Fruit fly (Drosophila melanogaster): ENCODE results near the gene ppk10.

DNA sequence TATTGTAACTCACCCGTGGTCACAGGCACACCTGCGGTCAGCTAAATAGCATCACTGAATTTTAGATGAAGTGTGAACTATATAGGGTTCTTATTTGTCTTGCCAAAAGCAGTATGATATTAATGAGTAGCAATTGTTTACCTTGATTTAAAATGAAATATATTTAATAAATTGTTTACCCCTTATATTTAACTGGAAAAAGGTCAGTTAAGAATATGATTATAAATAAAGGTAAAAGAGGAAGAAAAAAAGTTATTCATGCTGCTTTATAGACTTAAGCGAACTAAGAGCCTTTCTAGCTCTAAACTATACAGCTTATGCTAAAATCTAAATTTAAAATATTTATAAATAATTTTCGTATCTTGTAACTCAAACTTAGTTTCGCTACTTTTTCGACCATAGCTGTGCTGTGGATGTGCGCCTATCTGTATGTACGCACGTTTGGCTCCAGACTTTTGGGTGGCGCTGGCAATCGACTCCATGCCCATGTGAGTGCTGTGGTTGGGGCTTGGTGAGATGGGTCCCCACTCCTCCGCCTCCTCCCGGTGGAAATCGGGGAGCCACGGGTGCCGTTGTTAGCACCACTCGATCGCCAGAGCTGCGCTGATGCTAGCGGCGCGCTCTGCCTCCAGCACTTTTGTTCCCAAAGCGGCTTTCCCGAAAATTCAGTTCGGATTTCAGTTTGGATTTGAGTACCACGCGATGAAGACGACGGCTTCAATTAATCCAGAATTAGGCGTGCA lies 10.0 kb downstream of the ppk10 start, which contains the start of gene loh:
- TF ChIP-seq CTCF (optimal IDR thresholded peaks at IDR 0.05) (no peak), CG8478 (optimal IDR thresholded peaks at IDR 0.05) (no peak)

Measured in S2 (cell line).